Worm (Caenorhabditis elegans) whole organism, late embryonic: ENCODE results near the gene kcnl-3.

Experiments used
- F13H6.1 ChIP-seq: sonication (generic microtip); optimal IDR thresholded peaks from 2 replicates; lab custom pipeline; 2016; ENCODE audit warnings: missing genetic modification characterization, missing compliant biosample characterization
- K09A11.1 ChIP-seq: sonication (generic microtip); optimal IDR thresholded peaks from 2 replicates; lab custom pipeline; 2017; ENCODE audit warnings: antibody characterized with exemption, mild to moderate bottlenecking, missing genetic modification characterization, missing compliant biosample characterization; ENCODE audit not compliant: insufficient read depth
- Y22D7AL.16 ChIP-seq: sonication (generic microtip); optimal IDR thresholded peaks from 2 replicates; lab custom pipeline; 2016; ENCODE audit warnings: missing genetic modification characterization, missing compliant biosample characterization
- ceh-14 ChIP-seq: sonication (generic microtip); optimal IDR thresholded peaks from 2 replicates; lab custom pipeline; 2016; ENCODE audit warnings: missing genotype, missing genetic modification characterization, missing compliant biosample characterization
- ceh-19 ChIP-seq: fragments of 200-800 bp; sonication (Bioruptor generic); optimal IDR thresholded peaks from 2 replicates; lab custom pipeline; 2018; ENCODE audit warnings: mild to moderate bottlenecking, missing genetic modification characterization, missing compliant biosample characterization
- ceh-31 ChIP-seq: sonication (generic microtip); optimal IDR thresholded peaks from 2 replicates; lab custom pipeline; 2016; ENCODE audit warnings: missing genetic modification characterization, missing compliant biosample characterization
- ceh-45 ChIP-seq: fragments of 200-800 bp; sonication (Bioruptor generic); IDR thresholded peaks from 2 replicates; pipeline ENCODE4 v1.3.6; 2022; ENCODE audit warnings: missing genetic modification reagents, missing genetic modification characterization, missing compliant biosample characterization
- che-1 ChIP-seq: sonication (generic microtip); optimal IDR thresholded peaks from 2 replicates; lab custom pipeline; 2016; ENCODE audit warnings: mild to moderate bottlenecking, missing genetic modification characterization, missing compliant biosample characterization
- dve-1 ChIP-seq: sonication (generic microtip); optimal IDR thresholded peaks from 2 replicates; lab custom pipeline; 2017; ENCODE audit warnings: antibody characterized with exemption, mild to moderate bottlenecking, missing genetic modification characterization, missing compliant biosample characterization
- elt-2 ChIP-seq: sonication (generic microtip); optimal IDR thresholded peaks from 2 replicates; lab custom pipeline; 2016; ENCODE audit warnings: missing genetic modification reagents, missing genetic modification characterization, missing compliant biosample characterization
- eyg-1 ChIP-seq: sonication (generic microtip); optimal IDR thresholded peaks from 2 replicates; lab custom pipeline; 2016; ENCODE audit warnings: missing genotype, missing genetic modification characterization, missing compliant biosample characterization
- fax-1 ChIP-seq: sonication (generic microtip); optimal IDR thresholded peaks from 2 replicates; lab custom pipeline; 2016; ENCODE audit warnings: missing genotype, missing genetic modification characterization, missing compliant biosample characterization
- gmeb-2 ChIP-seq: sonication (generic microtip); optimal IDR thresholded peaks from 2 replicates; lab custom pipeline; 2016; ENCODE audit warnings: missing genetic modification characterization, inconsistent platforms, missing compliant biosample characterization
- hlh-30 ChIP-seq: sonication (generic microtip); optimal IDR thresholded peaks from 2 replicates; lab custom pipeline; 2017; ENCODE audit warnings: antibody characterized with exemption, missing genetic modification characterization, missing compliant biosample characterization; ENCODE audit not compliant: insufficient read depth
- hlh-8 ChIP-seq: sonication (generic microtip); optimal IDR thresholded peaks from 2 replicates; lab custom pipeline; 2016; ENCODE audit warnings: missing genotype, missing genetic modification characterization, missing compliant biosample characterization
- nfya-1 ChIP-seq: sonication (generic microtip); optimal IDR thresholded peaks from 2 replicates; lab custom pipeline; 2017; ENCODE audit warnings: missing genetic modification characterization, mild to moderate bottlenecking, missing compliant biosample characterization, antibody characterized with exemption, moderate library complexity
- nhr-11 ChIP-seq: fragments of 150-350 bp; optimal IDR thresholded peaks from 2 replicates; lab custom pipeline; 2014; ENCODE audit warnings: missing biosample characterization, missing genetic modification characterization
- nhr-232 ChIP-seq: sonication (generic microtip); optimal IDR thresholded peaks from 2 replicates; lab custom pipeline; 2016; ENCODE audit warnings: missing genetic modification characterization, missing compliant biosample characterization
- pag-3 ChIP-seq: sonication (generic microtip); optimal IDR thresholded peaks from 2 replicates; lab custom pipeline; 2016; ENCODE audit warnings: missing compliant biosample characterization, missing genetic modification characterization, borderline replicate concordance
- pax-1 ChIP-seq: fragments of 150-350 bp; optimal IDR thresholded peaks from 2 replicates; lab custom pipeline; 2014; ENCODE audit warnings: missing biosample characterization, missing genetic modification characterization
- pros-1 ChIP-seq: fragments of 150-350 bp; optimal IDR thresholded peaks from 2 replicates; lab custom pipeline; 2014; ENCODE audit warnings: missing biosample characterization, missing genetic modification reagents, missing genetic modification characterization
- ref-2 ChIP-seq: sonication (generic microtip); optimal IDR thresholded peaks from 2 replicates; lab custom pipeline; 2016; ENCODE audit warnings: missing genetic modification characterization, missing compliant biosample characterization
- rnt-1 ChIP-seq: sonication (generic microtip); optimal IDR thresholded peaks from 2 replicates; lab custom pipeline; 2016; ENCODE audit warnings: missing genetic modification characterization, missing compliant biosample characterization
- sox-4 ChIP-seq: sonication (generic microtip); optimal IDR thresholded peaks from 2 replicates; lab custom pipeline; 2017; ENCODE audit warnings: mild to moderate bottlenecking, missing genetic modification characterization, inconsistent platforms, missing compliant biosample characterization
- tbx-2 ChIP-seq: sonication (generic microtip); optimal IDR thresholded peaks from 2 replicates; lab custom pipeline; 2016; ENCODE audit warnings: missing genetic modification characterization, missing compliant biosample characterization
- unc-3 ChIP-seq, 2 experiments: fragments of 200-800 bp in 1 of 2; sonication (Bioruptor generic) in 1 of 2; sonication (generic microtip) in 1 of 2; conservative IDR thresholded peaks in 1 of 2; optimal IDR thresholded peaks in 1 of 2; 2 replicates each; pipeline versions ENCODE4 v1.3.6 to Lab custom; 2016 to 2022; ENCODE audit warnings: missing compliant biosample characterization in 2 of 2, missing genetic modification characterization in 2 of 2, missing genetic modification reagents in 1 of 2
- zip-5 ChIP-seq: sonication (generic microtip); optimal IDR thresholded peaks from 2 replicates; lab custom pipeline; 2016; ENCODE audit warnings: missing genetic modification characterization, missing compliant biosample characterization
- ztf-16 ChIP-seq: sonication (generic microtip); optimal IDR thresholded peaks from 2 replicates; lab custom pipeline; 2017; ENCODE audit warnings: missing genetic modification characterization, missing compliant biosample characterization

The kcnl-3 gene

DNA sequence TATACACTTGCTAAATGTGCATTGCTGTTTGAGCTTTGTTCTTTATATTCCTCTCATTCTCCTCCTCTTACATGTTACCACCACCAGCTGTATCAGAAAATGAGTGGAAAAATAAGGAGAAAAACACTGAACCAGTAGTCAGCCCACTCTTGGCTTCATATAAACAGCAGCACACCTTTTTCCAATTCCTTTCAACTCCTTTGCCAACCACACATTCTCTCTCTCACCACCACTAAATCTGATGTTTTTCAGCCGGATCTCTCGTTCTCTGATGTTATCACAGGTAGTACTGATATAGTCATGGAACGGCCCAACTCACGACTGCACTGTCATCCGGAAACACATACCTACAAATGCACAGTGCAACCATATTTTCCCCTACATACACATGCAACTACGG lies at the start of gene kcnl-3:
Gene kcnl-3, plus strand, starts transcription at position 301 of the 400 bp plus-strand sequence.
- no peak for TF ChIP-seq ceh-19 (GFP tag; lab: Kevin White, UChicago)
- TF ChIP-seq sox-4 (tag; lab: Kevin White, UChicago) = no peak
- TF ChIP-seq pag-3 (tag; lab: Kevin White, UChicago) = no peak
- TF ChIP-seq che-1 = no peak
- TF ChIP-seq Y22D7AL.16 (tag; lab: Kevin White, UChicago) = no peak
- no peak for TF ChIP-seq tbx-2 (tag; lab: Kevin White, UChicago)

- TF ChIP-seq rnt-1 (tag; lab: Kevin White, UChicago) (peak; percentile 11), ref-2 (peak; percentile 37), ceh-45 (no peak), fax-1 (tag; lab: Kevin White, UChicago) (no peak)
- TF ChIP-seq, all 69 proteins: peak for 2
These were observed 48.7 kb upstream of the kcnl-3 start, which contains the start of gene C26B9.3 for ce11 chrX:5337959-5338358. C26B9.3 (plus strand) TSS chrX:5338301.

- no peak for TF ChIP-seq ceh-14 (tag; lab: Kevin White, UChicago)
- no peak for TF ChIP-seq eyg-1 (tag; lab: Kevin White, UChicago)
- TF ChIP-seq Y22D7AL.16 (tag; lab: Kevin White, UChicago) = no peak
- TF ChIP-seq, all 69 proteins: peak for 0
These were observed 47.3 kb upstream of the kcnl-3 start for ce11 chrX:5339357-5339756.

DNA sequence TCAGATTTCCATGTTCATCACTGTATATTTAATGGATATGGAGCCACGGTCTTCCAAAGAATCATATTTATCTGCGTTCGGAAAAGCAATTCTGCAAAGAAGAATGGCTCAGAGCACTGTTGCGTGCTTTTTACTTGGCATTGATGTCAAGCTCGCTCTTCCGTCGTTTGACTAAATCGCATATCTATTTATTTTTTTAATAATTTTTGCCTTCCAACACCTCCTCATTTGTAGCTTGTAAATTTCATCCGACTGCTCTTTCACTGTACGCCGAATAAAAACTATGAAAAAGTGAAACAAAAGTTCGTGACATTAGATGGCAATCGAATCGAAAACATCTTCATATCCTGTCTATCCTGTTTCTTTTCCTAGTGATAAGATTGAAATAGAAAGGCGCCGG lies 46.8 kb upstream of the kcnl-3 start, which contains the start of gene C26B9.2:
Gene C26B9.2, plus strand, starts transcription at position 301 of the 400 bp plus-strand sequence.
- TF ChIP-seq ceh-14 (tag; lab: Kevin White, UChicago) = no peak
- no peak for TF ChIP-seq pax-1
- TF ChIP-seq zip-5 (tag; lab: Kevin White, UChicago) = no peak
- no peak for TF ChIP-seq hlh-30 (tag; lab: Kevin White, UChicago)
- TF ChIP-seq ref-2 = no peak
- no peak for TF ChIP-seq pros-1 (tag; lab: Kevin White, UChicago)
- TF ChIP-seq K09A11.1 (tag; lab: Kevin White, UChicago) = no peak
- TF ChIP-seq dve-1 = no peak
- TF ChIP-seq ceh-45 = no peak
- TF ChIP-seq unc-3 (GFP tag; conservative IDR thresholded peaks at IDR 0.05; lab: Robert Waterston, UW) = no peak
- no peak for TF ChIP-seq unc-3 (tag; optimal IDR thresholded peaks at IDR 0.05; lab: Kevin White, UChicago)
- TF ChIP-seq rnt-1 (tag; lab: Kevin White, UChicago) = no peak

DNA sequence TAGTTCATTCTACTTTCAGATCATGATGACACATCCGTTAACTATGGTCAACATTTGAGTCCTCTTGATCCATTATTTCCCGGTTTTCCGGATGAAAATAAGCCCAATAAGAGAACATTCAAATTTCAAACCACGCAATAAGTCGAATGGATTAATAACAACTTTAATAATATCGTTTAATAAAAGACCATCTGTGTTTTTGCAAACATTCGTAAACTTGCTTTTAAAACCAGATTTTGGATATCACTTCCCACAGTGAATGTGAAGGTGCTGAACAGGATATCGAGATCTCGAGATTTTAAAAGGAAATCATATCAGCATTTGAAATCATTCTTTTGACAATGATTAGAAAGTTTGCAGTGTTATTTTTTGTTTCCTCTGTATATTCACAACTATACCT lies 44.7 kb upstream of the kcnl-3 start, which contains the start of gene C26B9.7:
Gene C26B9.7, plus strand, starts transcription at position 301 of the 400 bp plus-strand sequence.
- TF ChIP-seq nhr-232 = no peak

DNA sequence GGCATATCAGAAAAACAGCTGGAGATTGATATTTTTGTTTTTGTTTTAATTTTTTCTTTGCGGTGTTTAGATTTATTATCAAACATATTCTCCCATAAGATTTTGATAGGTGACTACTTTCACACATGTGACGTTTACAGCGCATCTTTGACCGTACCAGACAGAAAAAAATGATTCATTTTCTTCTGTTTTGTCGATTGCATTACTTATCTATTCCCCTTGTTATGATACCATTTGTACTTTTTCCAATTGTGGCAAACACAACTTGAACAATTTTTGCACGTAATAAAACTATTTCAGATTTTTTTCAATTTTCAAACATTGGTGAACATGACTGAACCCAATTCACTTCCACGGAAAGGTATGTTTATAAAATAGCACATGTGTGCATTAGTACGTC lies 42.4 kb upstream of the kcnl-3 start, which contains the start of gene C26B9.1:
Gene C26B9.1, plus strand, starts transcription at position 301 of the 400 bp plus-strand sequence.
- no peak for TF ChIP-seq gmeb-2 (tag; lab: Kevin White, UChicago)
- TF ChIP-seq hlh-8 (tag; lab: Kevin White, UChicago) = no peak
- TF ChIP-seq ztf-16 (tag; lab: Kevin White, UChicago) = no peak
- TF ChIP-seq nhr-11 = no peak
- TF ChIP-seq nfya-1 (tag; lab: Kevin White, UChicago) = no peak
- TF ChIP-seq hlh-30 (tag; lab: Kevin White, UChicago) = no peak
- TF ChIP-seq elt-2 (tag; lab: Kevin White, UChicago) = no peak
- TF ChIP-seq ceh-31 (tag; lab: Kevin White, UChicago) = no peak
- TF ChIP-seq, all 69 proteins: peak for 0

DNA sequence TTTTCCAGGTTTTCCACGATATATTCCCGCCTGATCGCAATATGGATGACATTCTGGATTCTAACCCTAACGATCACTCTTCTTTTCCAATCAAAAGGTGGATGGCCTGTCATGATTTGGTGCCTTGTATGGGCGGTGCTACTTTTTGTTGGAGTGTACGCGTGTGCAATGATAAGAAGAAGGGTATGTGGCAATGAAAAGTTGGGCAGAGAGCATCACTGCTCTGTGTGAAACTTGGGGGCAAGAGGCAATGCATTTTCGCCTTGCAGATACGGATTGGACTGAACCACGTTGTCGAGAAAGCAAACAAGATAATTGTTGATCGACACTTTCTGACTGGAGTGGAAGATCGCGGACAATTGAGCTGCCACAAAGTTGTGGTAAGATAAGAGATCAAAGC lies 40.4 kb upstream of the kcnl-3 start:
- TF ChIP-seq F13H6.1 (tag; lab: Kevin White, UChicago) (no peak), Y22D7AL.16 (tag; lab: Kevin White, UChicago) (no peak), tbx-2 (tag; lab: Kevin White, UChicago) (no peak)
